Worm (Caenorhabditis elegans) whole organism, L1 larva: ENCODE results near the gene Y68A4A.13.

Source experiments
- dpl-1 ChIP-seq, 3 experiments: fragments of 150-350 bp in 2 of 3; sonication (generic microtip) in 1 of 3; optimal IDR thresholded peaks; 2 replicates each; lab custom pipeline; 2014 to 2017; ENCODE audit warnings: missing biosample characterization in 3 of 3, missing genetic modification characterization in 3 of 3, missing genetic modification reagents in 3 of 3
- efl-1 ChIP-seq, 4 experiments: fragments of 150-350 bp; optimal IDR thresholded peaks in 3 of 4; peaks in 1 of 4; 1 replicate in 1 of 4; 2 replicates in 3 of 4; lab custom pipeline; 2014; ENCODE audit warnings: missing biosample characterization in 2 of 4, missing genetic modification characterization in 2 of 4, missing genetic modification reagents in 2 of 4
- lir-3 ChIP-seq: sonication (generic microtip); optimal IDR thresholded peaks from 2 replicates; lab custom pipeline; 2016; ENCODE audit warnings: mild to moderate bottlenecking, missing genetic modification characterization, moderate library complexity, missing compliant biosample characterization; ENCODE audit not compliant: poor library complexity
- nhr-71 ChIP-seq: sonication (generic microtip); optimal IDR thresholded peaks from 2 replicates; lab custom pipeline; 2016; ENCODE audit warnings: mild to moderate bottlenecking, missing genetic modification characterization, moderate library complexity, missing compliant biosample characterization
- nhr-76 ChIP-seq: sonication (generic microtip); optimal IDR thresholded peaks from 2 replicates; lab custom pipeline; 2017; ENCODE audit warnings: missing biosample characterization, missing genetic modification characterization
- rnt-1 ChIP-seq: sonication (generic microtip); optimal IDR thresholded peaks from 2 replicates; lab custom pipeline; 2016; ENCODE audit warnings: mild to moderate bottlenecking, missing genetic modification characterization, moderate library complexity, missing compliant biosample characterization
- snpc-4 ChIP-seq: fragments of 150-350 bp; optimal IDR thresholded peaks from 2 replicates; lab custom pipeline; 2014; ENCODE audit warnings: missing biosample characterization, missing genetic modification characterization

- TF ChIP-seq lir-3 (tag; lab: Kevin White, UChicago) (no peak), snpc-4 (no peak), nhr-71 (tag; lab: Kevin White, UChicago) (no peak), dpl-1 (GFP tag; optimal IDR thresholded peaks at IDR 0.05; lab: Kevin White, UChicago) (no peak), rnt-1 (tag; lab: Kevin White, UChicago) (no peak), efl-1 (optimal IDR thresholded peaks at IDR 0.05; lab: Kevin White, UChicago) (no peak), efl-1 (GFP tag; optimal IDR thresholded peaks at IDR 0.05 in 1 of 2; lab: Kevin White, UChicago) (no peak), nhr-76 (tag; lab: Kevin White, UChicago) (no peak)
Observed at ce11 chrV:17240579-17241277, 32.8 kb upstream of the Y68A4A.13 start.
